Fruit fly (Drosophila melanogaster) whole organism, embryonic: Measurements from ENCODE around the gene Cpr30F.

Experiments used
- Abd-B ChIP-seq: fragments of 200-800 bp; sonication (Bioruptor generic); optimal IDR thresholded peaks from 2 replicates; lab custom pipeline; 2018; ENCODE audit warnings: missing biosample characterization, mild to moderate bottlenecking, missing genetic modification characterization, moderate library complexity
- Bgb ChIP-seq: fragments of 200-800 bp; sonication (Bioruptor generic); IDR thresholded peaks from 2 replicates; pipeline ENCODE4 v1.3.6; 2022; ENCODE audit warnings: missing biosample characterization, missing genetic modification characterization; ENCODE audit not compliant: partially characterized antibody
- C15 ChIP-seq: fragments of 200-800 bp; sonication (Bioruptor generic); IDR thresholded peaks from 3 replicates; pipeline ENCODE4 v1.3.6; 2022; ENCODE audit warnings: missing biosample characterization, missing genetic modification characterization
- CG10209 ChIP-seq: fragments of 200-800 bp; sonication (Bioruptor generic); optimal IDR thresholded peaks from 3 replicates; lab custom pipeline; 2017; ENCODE audit warnings: missing biosample characterization, mild to moderate bottlenecking, missing genetic modification characterization, missing genetic modification reagents
- CG10321 ChIP-seq: fragments of 200-800 bp; sonication (Bioruptor generic); IDR thresholded peaks from 2 replicates; pipeline ENCODE4 v1.3.6; 2022; ENCODE audit warnings: missing biosample characterization, missing genetic modification characterization
- CG12071 ChIP-seq: fragments of 200-800 bp; sonication (Bioruptor generic); optimal IDR thresholded peaks from 3 replicates; lab custom pipeline; 2018; ENCODE audit warnings: missing biosample characterization, mild to moderate bottlenecking, missing genetic modification characterization
- CG13287 ChIP-seq: fragments of 200-800 bp; sonication (Bioruptor generic); IDR thresholded peaks from 2 replicates; pipeline ENCODE4 v1.3.6; 2022; ENCODE audit warnings: missing biosample characterization, missing genetic modification characterization; ENCODE audit not compliant: partially characterized antibody
- CG15073 ChIP-seq: fragments of 200-800 bp; sonication (Bioruptor generic); optimal IDR thresholded peaks from 2 replicates; lab custom pipeline; 2016; ENCODE audit warnings: missing biosample characterization, missing genetic modification characterization
- CG15269 ChIP-seq: fragments of 200-800 bp; sonication (Bioruptor generic); optimal IDR thresholded peaks from 2 replicates; lab custom pipeline; 2018; ENCODE audit warnings: missing biosample characterization, mild to moderate bottlenecking, missing genetic modification characterization, moderate library complexity
- CG31441 ChIP-seq: fragments of 200-800 bp; sonication (Bioruptor generic); IDR thresholded peaks from 2 replicates; pipeline ENCODE4 v1.3.6; 2022; ENCODE audit warnings: missing biosample characterization, missing genetic modification characterization
- CG32532 ChIP-seq: fragments of 200-800 bp; sonication (Bioruptor generic); IDR thresholded peaks from 2 replicates; pipeline ENCODE4 v1.3.6; 2022; ENCODE audit warnings: missing biosample characterization, missing genetic modification characterization
- CG33213 ChIP-seq: fragments of 200-800 bp; sonication (Bioruptor generic); optimal IDR thresholded peaks from 3 replicates; lab custom pipeline; 2016; ENCODE audit warnings: missing biosample characterization, missing genetic modification characterization
- CG34422 ChIP-seq: fragments of 200-800 bp; sonication (Bioruptor generic); IDR thresholded peaks from 3 replicates; pipeline ENCODE4 v1.3.6; 2022; ENCODE audit warnings: missing biosample characterization, missing genetic modification characterization
- CG4360 ChIP-seq: fragments of 200-800 bp; sonication (Bioruptor generic); IDR thresholded peaks from 2 replicates; pipeline ENCODE4 v1.3.6; 2022; ENCODE audit warnings: missing biosample characterization, missing genetic modification characterization
- CG4424 ChIP-seq: fragments of 200-800 bp; sonication (Bioruptor generic); optimal IDR thresholded peaks from 3 replicates; lab custom pipeline; 2016; ENCODE audit warnings: missing biosample characterization, missing genetic modification characterization
- CG4707 ChIP-seq: fragments of 200-800 bp; sonication (Bioruptor generic); optimal IDR thresholded peaks from 2 replicates; lab custom pipeline; 2018; ENCODE audit warnings: missing biosample characterization, mild to moderate bottlenecking, missing genetic modification characterization, moderate library complexity
- CG6254 ChIP-seq: fragments of 200-800 bp; sonication (Bioruptor generic); optimal IDR thresholded peaks from 3 replicates; lab custom pipeline; 2017; ENCODE audit warnings: mild to moderate bottlenecking, missing biosample characterization, missing genetic modification reagents, missing genetic modification characterization
- CG6654 ChIP-seq: fragments of 200-800 bp; sonication (Bioruptor generic); optimal IDR thresholded peaks from 2 replicates; lab custom pipeline; 2017; ENCODE audit warnings: missing biosample characterization, mild to moderate bottlenecking, missing genetic modification characterization
- CG7987 ChIP-seq: fragments of 200-800 bp; sonication (Bioruptor generic); optimal IDR thresholded peaks from 2 replicates; lab custom pipeline; 2018; ENCODE audit warnings: missing biosample characterization, mild to moderate bottlenecking, missing genetic modification characterization, moderate library complexity
- CG9876 ChIP-seq: fragments of 200-800 bp; sonication (Bioruptor generic); optimal IDR thresholded peaks from 2 replicates; lab custom pipeline; 2016; ENCODE audit warnings: missing biosample characterization, missing genetic modification characterization
- CkIIα-i1 ChIP-seq: fragments of 200-800 bp; sonication (Bioruptor generic); IDR thresholded peaks from 2 replicates; pipeline ENCODE4 v1.3.6; 2022; ENCODE audit warnings: missing biosample characterization, missing genetic modification characterization
- D19A ChIP-seq: fragments of 200-800 bp; optimal IDR thresholded peaks from 3 replicates; lab custom pipeline; 2019; ENCODE audit warnings: missing biosample characterization, mild to moderate bottlenecking, missing genetic modification characterization, moderate library complexity
- D19B ChIP-seq: fragments of 200-800 bp; sonication (Bioruptor generic); optimal IDR thresholded peaks from 2 replicates; lab custom pipeline; 2017; ENCODE audit warnings: missing biosample characterization, mild to moderate bottlenecking, missing genetic modification characterization
- Deaf1 ChIP-seq: fragments of 200-800 bp; optimal IDR thresholded peaks from 3 replicates; lab custom pipeline; 2019; ENCODE audit warnings: missing biosample characterization, mild to moderate bottlenecking, missing genetic modification characterization, moderate library complexity
- Dip2 ChIP-seq: fragments of 200-800 bp; sonication (Bioruptor generic); IDR thresholded peaks from 2 replicates; pipeline ENCODE4 v1.3.6; 2022; ENCODE audit warnings: missing biosample characterization, missing genetic modification characterization
- Sry-β ChIP-seq: fragments of 200-800 bp; sonication (Bioruptor generic); optimal IDR thresholded peaks from 2 replicates; lab custom pipeline; 2018; ENCODE audit warnings: missing biosample characterization, mild to moderate bottlenecking, missing genetic modification characterization, moderate library complexity
- Xrp1 ChIP-seq: fragments of 200-800 bp; sonication (Bioruptor generic); IDR thresholded peaks from 2 replicates; pipeline ENCODE4 v1.3.6; 2022; ENCODE audit warnings: missing biosample characterization, missing genetic modification characterization
- YL-1 ChIP-seq: fragments of 200-800 bp; sonication (Bioruptor generic); optimal IDR thresholded peaks from 3 replicates; lab custom pipeline; 2017; ENCODE audit warnings: missing biosample characterization, mild to moderate bottlenecking, missing genetic modification characterization
- al ChIP-seq: fragments of 200-800 bp; sonication (Bioruptor generic); IDR thresholded peaks from 2 replicates; pipeline ENCODE4 v1.3.6; 2022; ENCODE audit warnings: missing biosample characterization, missing genetic modification characterization
- ash1 ChIP-seq: fragments of 200-800 bp; sonication (Bioruptor generic); optimal IDR thresholded peaks from 2 replicates; lab custom pipeline; 2018; ENCODE audit warnings: missing biosample characterization, mild to moderate bottlenecking, missing genetic modification characterization
- ftz-f1 ChIP-seq: fragments of 200-800 bp; sonication (Bioruptor generic); optimal IDR thresholded peaks from 2 replicates; lab custom pipeline; 2016; ENCODE audit warnings: missing biosample characterization, missing genetic modification characterization
- gcm ChIP-seq: fragments of 200-800 bp; sonication (Bioruptor generic); optimal IDR thresholded peaks from 2 replicates; lab custom pipeline; 2019; ENCODE audit warnings: missing biosample characterization, mild to moderate bottlenecking, missing genetic modification characterization, moderate library complexity
- gcm2 ChIP-seq: fragments of 200-800 bp; sonication (Bioruptor generic); optimal IDR thresholded peaks from 2 replicates; lab custom pipeline; 2016; ENCODE audit warnings: missing biosample characterization, missing genetic modification characterization
- gfzf ChIP-seq: fragments of 200-800 bp; sonication (Bioruptor generic); optimal IDR thresholded peaks from 2 replicates; lab custom pipeline; 2016; ENCODE audit warnings: missing biosample characterization, mild to moderate bottlenecking, missing genetic modification characterization, moderate library complexity
- grau ChIP-seq: fragments of 200-800 bp; optimal IDR thresholded peaks from 3 replicates; lab custom pipeline; 2019; ENCODE audit warnings: missing biosample characterization, mild to moderate bottlenecking, missing genetic modification characterization, moderate library complexity
- grn ChIP-seq: fragments of 200-800 bp; sonication (Bioruptor generic); optimal IDR thresholded peaks from 3 replicates; lab custom pipeline; 2017; ENCODE audit warnings: missing biosample characterization, missing genetic modification characterization
- ham ChIP-seq: fragments of 200-800 bp; sonication (Bioruptor generic); IDR thresholded peaks from 2 replicates; pipeline ENCODE4 v1.3.6; 2022; ENCODE audit warnings: missing biosample characterization, missing genetic modification characterization
- hbn ChIP-seq: fragments of 200-800 bp; sonication (Bioruptor generic); IDR thresholded peaks from 2 replicates; pipeline ENCODE4 v1.3.6; 2022; ENCODE audit warnings: missing biosample characterization, missing genetic modification characterization; ENCODE audit not compliant: partially characterized antibody
- mld ChIP-seq: fragments of 200-800 bp; sonication (Bioruptor generic); IDR thresholded peaks from 3 replicates; pipeline ENCODE4 v1.3.6; 2022; ENCODE audit warnings: missing biosample characterization, missing genetic modification characterization; ENCODE audit not compliant: partially characterized antibody
- nerfin-1 ChIP-seq: fragments of 200-800 bp; sonication (Bioruptor generic); optimal IDR thresholded peaks from 3 replicates; lab custom pipeline; 2019; ENCODE audit warnings: missing biosample characterization, mild to moderate bottlenecking, missing genetic modification characterization, moderate library complexity
- nom ChIP-seq: fragments of 200-800 bp; sonication (Bioruptor generic); optimal IDR thresholded peaks from 2 replicates; lab custom pipeline; 2017; ENCODE audit warnings: missing biosample characterization, missing genetic modification characterization, mild to moderate bottlenecking, moderate library complexity, missing genetic modification reagents
- odd ChIP-seq: fragments of 200-800 bp; sonication (Bioruptor generic); optimal IDR thresholded peaks from 2 replicates; lab custom pipeline; 2017; ENCODE audit warnings: missing biosample characterization, mild to moderate bottlenecking, missing genetic modification characterization
- pita ChIP-seq: fragments of 200-800 bp; sonication (Bioruptor generic); optimal IDR thresholded peaks from 2 replicates; lab custom pipeline; 2017; ENCODE audit warnings: missing biosample characterization, mild to moderate bottlenecking, missing genetic modification characterization
- pzg ChIP-seq: fragments of 200-800 bp; sonication (Bioruptor generic); optimal IDR thresholded peaks from 3 replicates; lab custom pipeline; 2018; ENCODE audit warnings: missing biosample characterization, mild to moderate bottlenecking, missing genetic modification characterization, moderate library complexity
- ranshi ChIP-seq: fragments of 200-800 bp; sonication (Bioruptor generic); IDR thresholded peaks from 2 replicates; pipeline ENCODE4 v1.3.6; 2022; ENCODE audit warnings: missing biosample characterization, missing genetic modification characterization
- sc ChIP-seq, 3 experiments: fragments of >200 bp in 2 of 3; fragments of 200-800 bp in 1 of 3; sonication (Bioruptor generic) in 1 of 3; optimal IDR thresholded peaks; 2 replicates in 2 of 3; 3 replicates in 1 of 3; lab custom pipeline; 2017; ENCODE audit warnings: mild to moderate bottlenecking in 1 of 3, missing biosample characterization in 1 of 3, missing genetic modification characterization in 1 of 3, missing genetic modification reagents in 1 of 3
- seq ChIP-seq: fragments of 200-800 bp; sonication (Bioruptor generic); IDR thresholded peaks from 2 replicates; pipeline ENCODE4 v1.3.6; 2022; ENCODE audit warnings: missing biosample characterization, missing genetic modification characterization
- shn ChIP-seq: fragments of 200-800 bp; sonication (Bioruptor generic); optimal IDR thresholded peaks from 3 replicates; lab custom pipeline; 2016; ENCODE audit warnings: missing biosample characterization, missing genetic modification characterization
- tgo ChIP-seq: fragments of 200-800 bp; sonication (Bioruptor generic); IDR thresholded peaks from 3 replicates; pipeline ENCODE4 v1.3.6; 2022; ENCODE audit warnings: missing biosample characterization, missing genetic modification characterization
- tio ChIP-seq: fragments of 200-800 bp; sonication (Bioruptor generic); optimal IDR thresholded peaks from 2 replicates; lab custom pipeline; 2017; ENCODE audit warnings: missing biosample characterization, missing genetic modification characterization, inconsistent platforms
- yki ChIP-seq: fragments of >200 bp; optimal IDR thresholded peaks from 3 replicates; lab custom pipeline; 2018

Cpr30F gene

dm6 chr2L:9890576-9890975 is 42.4 kb downstream of the Cpr30F start, which contains the start of the genes CG34183 and CG4537 (continued):
- TF ChIP-seq gcm2 (GFP tag; lab: Kevin White, UChicago) (no peak), odd (no peak), CG10209 (GFP tag; lab: Kevin White, UChicago) (no peak), CG13287 (peak; percentile 96), CG9876 (GFP tag; lab: Kevin White, UChicago) (no peak), Dip2 (GFP tag; lab: Robert Waterston, UW) (no peak), CG4707 (no peak), CG32532 (GFP tag; lab: Robert Waterston, UW) (no peak), ash1 (GFP tag; lab: Kevin White, UChicago) (no peak), CG4424 (no peak), seq (GFP tag; lab: Robert Waterston, UW) (no peak), CG7987 (no peak), Deaf1 (tag; lab: Kevin White, UChicago) (no peak), CG6654 (GFP tag; lab: Kevin White, UChicago) (no peak), CG15269 (tag; lab: Kevin White, UChicago) (no peak), C15 (GFP tag; lab: Robert Waterston, UW) (no peak), D19B (GFP tag; lab: Kevin White, UChicago) (no peak), tio (GFP tag; lab: Kevin White, UChicago) (no peak), nom (GFP tag; lab: Kevin White, UChicago) (no peak), CG34422 (GFP tag; lab: Robert Waterston, UW) (no peak; the same call in 2 of the 3 replicates), yki (lab: Kevin White, UChicago) (no peak), mld (GFP tag; lab: Robert Waterston, UW) (peak; percentile 60; the same call in 2 of the 3 replicates), Abd-B (GFP tag; lab: Kevin White, UChicago) (no peak), ftz-f1 (GFP tag; lab: Kevin White, UChicago) (no peak), pzg (GFP tag; lab: Kevin White, UChicago) (peak; percentile 86), CG4360 (GFP tag; lab: Robert Waterston, UW) (no peak), Xrp1 (GFP tag; lab: Robert Waterston, UW) (no peak), Bgb (GFP tag; lab: Robert Waterston, UW) (peak; percentile 92), shn (GFP tag; lab: Kevin White, UChicago) (no peak), ham (no peak), gfzf (GFP tag; lab: Kevin White, UChicago) (peak; percentile 51), sc (optimal IDR thresholded peaks at IDR 0.05; lab: Kevin White, UChicago) (no peak), sc (GFP tag; optimal IDR thresholded peaks at IDR 0.05; lab: Kevin White, UChicago) (no peak), CG15073 (GFP tag; lab: Kevin White, UChicago) (no peak), CG12071 (GFP tag; lab: Kevin White, UChicago) (no peak), CG10321 (GFP tag; lab: Robert Waterston, UW) (no peak), grau (tag; lab: Kevin White, UChicago) (no peak), ranshi (no peak), CG31441 (no peak), D19A (tag; lab: Kevin White, UChicago) (no peak), CG33213 (GFP tag; lab: Kevin White, UChicago) (no peak), pita (GFP tag; lab: Kevin White, UChicago) (no peak), gcm (GFP tag; lab: Kevin White, UChicago) (no peak), grn (GFP tag; lab: Kevin White, UChicago) (no peak), CkIIα-i1 (no peak), YL-1 (GFP tag; lab: Kevin White, UChicago) (peak; percentile 67), tgo (GFP tag; lab: Robert Waterston, UW) (no peak), al (GFP tag; lab: Robert Waterston, UW) (no peak), hbn (GFP tag; lab: Robert Waterston, UW) (peak; percentile 91), CG6254 (GFP tag; lab: Kevin White, UChicago) (no peak), nerfin-1 (tag; lab: Kevin White, UChicago) (no peak), Sry-β (GFP tag; lab: Kevin White, UChicago) (no peak)
